Fruit fly (Drosophila melanogaster) whole organism, prepupa: Measurements from ENCODE around the gene slmb.

Source experiments
- CG6163 ChIP-seq: fragments of 200-800 bp; sonication (Bioruptor generic); IDR thresholded peaks from 3 replicates; pipeline ENCODE4 v1.3.6; 2022; ENCODE audit warnings: missing biosample characterization, missing genetic modification characterization
- CG6854 ChIP-seq: fragments of 200-800 bp; sonication (Bioruptor generic); optimal IDR thresholded peaks from 2 replicates; lab custom pipeline; 2017; ENCODE audit warnings: missing biosample characterization, mild to moderate bottlenecking, missing genetic modification characterization
- CG8319 ChIP-seq: fragments of 200-800 bp; sonication (Bioruptor generic); optimal IDR thresholded peaks from 3 replicates; lab custom pipeline; 2016; ENCODE audit warnings: missing biosample characterization, missing genetic modification characterization
- Ets96B ChIP-seq: fragments of 200-800 bp; optimal IDR thresholded peaks from 2 replicates; lab custom pipeline; 2019; ENCODE audit warnings: missing biosample characterization, mild to moderate bottlenecking, missing genetic modification characterization, moderate library complexity
- Gug ChIP-seq: fragments of 200-800 bp; sonication (Bioruptor generic); IDR thresholded peaks from 2 replicates; pipeline ENCODE4 v1.3.6; 2022; ENCODE audit warnings: missing biosample characterization, missing genetic modification characterization
- OdsH ChIP-seq: fragments of 200-800 bp; sonication (Bioruptor generic); optimal IDR thresholded peaks from 3 replicates; lab custom pipeline; 2016; ENCODE audit warnings: missing biosample characterization, missing genetic modification characterization
- vri ChIP-seq: fragments of 200-800 bp; sonication (Bioruptor generic); optimal IDR thresholded peaks from 3 replicates; lab custom pipeline; 2016; ENCODE audit warnings: missing biosample characterization, mild to moderate bottlenecking, missing genetic modification characterization

- no peak for TF ChIP-seq CG6854
- no peak for TF ChIP-seq Ets96B (tag; lab: Kevin White, UChicago)
- no peak for TF ChIP-seq CG8319 (GFP tag; lab: Kevin White, UChicago)
- peak; percentile 1 for TF ChIP-seq OdsH (GFP tag; lab: Kevin White, UChicago)
- no peak for TF ChIP-seq Gug (GFP tag; lab: Robert Waterston, UW)
- TF ChIP-seq CG6163 (GFP tag; lab: Robert Waterston, UW), result no peak
- no peak for TF ChIP-seq vri (GFP tag; lab: Kevin White, UChicago)
These were observed 49.4 kb upstream of the slmb start for dm6 chr3R:21176663-21177145.
